Fruit fly (Drosophila melanogaster) whole organism, embryonic: ENCODE measurements around the gene Uck.
A peak's percentile ranks its signal among the peaks of the same experiment; 100 is the strongest.

ENCODE experiments used
- Ada2b ChIP-seq: fragments of 200-800 bp; sonication (Bioruptor generic); IDR thresholded peaks from 2 replicates; pipeline ENCODE4 v1.3.6; 2022; ENCODE audit warnings: missing biosample characterization, missing genetic modification characterization
- CG10321 ChIP-seq: fragments of 200-800 bp; sonication (Bioruptor generic); IDR thresholded peaks from 2 replicates; pipeline ENCODE4 v1.3.6; 2022; ENCODE audit warnings: missing biosample characterization, missing genetic modification characterization
- CG10979 ChIP-seq: fragments of 200-800 bp; sonication (Bioruptor generic); optimal IDR thresholded peaks from 2 replicates; lab custom pipeline; 2018; ENCODE audit warnings: missing biosample characterization, mild to moderate bottlenecking, missing genetic modification characterization, moderate library complexity
- CG13287 ChIP-seq: fragments of 200-800 bp; sonication (Bioruptor generic); IDR thresholded peaks from 2 replicates; pipeline ENCODE4 v1.3.6; 2022; ENCODE audit warnings: missing biosample characterization, missing genetic modification characterization; ENCODE audit not compliant: partially characterized antibody
- CG14667 ChIP-seq: fragments of 200-800 bp; sonication (Bioruptor generic); IDR thresholded peaks from 2 replicates; pipeline ENCODE4 v1.3.6; 2022; ENCODE audit warnings: missing biosample characterization, missing genetic modification characterization
- CG14710 ChIP-seq: fragments of 200-800 bp; sonication (Bioruptor generic); optimal IDR thresholded peaks from 3 replicates; lab custom pipeline; 2019; ENCODE audit warnings: missing biosample characterization, mild to moderate bottlenecking, missing genetic modification characterization, moderate library complexity
- CG2875 ChIP-seq: fragments of 200-800 bp; sonication (Bioruptor generic); optimal IDR thresholded peaks from 2 replicates; lab custom pipeline; 2017; ENCODE audit warnings: missing biosample characterization, mild to moderate bottlenecking, missing genetic modification characterization, missing genetic modification reagents
- CG30020 ChIP-seq: fragments of 200-800 bp; optimal IDR thresholded peaks from 2 replicates; lab custom pipeline; 2019; ENCODE audit warnings: missing biosample characterization, mild to moderate bottlenecking, missing genetic modification characterization, moderate library complexity
- CG3726 ChIP-seq: fragments of 200-800 bp; sonication (Bioruptor generic); IDR thresholded peaks from 3 replicates; pipeline ENCODE4, ENCODE4 v1.3.6; 2022; ENCODE audit warnings: missing biosample characterization, missing genetic modification characterization
- CG4282 ChIP-seq: fragments of 200-800 bp; sonication (Bioruptor generic); optimal IDR thresholded peaks from 2 replicates; lab custom pipeline; 2016; ENCODE audit warnings: missing biosample characterization, missing genetic modification characterization
- CG4404 ChIP-seq: fragments of 200-800 bp; sonication (Bioruptor generic); IDR thresholded peaks from 2 replicates; pipeline ENCODE4 v1.3.6; 2022; ENCODE audit warnings: missing biosample characterization, missing genetic modification characterization
- CG6272 ChIP-seq: fragments of 200-800 bp; sonication (Bioruptor generic); IDR thresholded peaks from 2 replicates; pipeline ENCODE4 v1.3.6; 2022; ENCODE audit warnings: missing biosample characterization, missing genetic modification characterization
- CG6791 ChIP-seq: fragments of 200-800 bp; sonication (Bioruptor generic); IDR thresholded peaks from 3 replicates; pipeline ENCODE4 v1.3.6; 2022; ENCODE audit warnings: missing biosample characterization, missing genetic modification characterization; ENCODE audit not compliant: partially characterized antibody
- CG6854 ChIP-seq: fragments of 200-800 bp; sonication (Bioruptor generic); optimal IDR thresholded peaks from 3 replicates; lab custom pipeline; 2017; ENCODE audit warnings: missing biosample characterization, mild to moderate bottlenecking, missing genetic modification characterization
- CG7786 ChIP-seq: fragments of 200-800 bp; sonication (Bioruptor generic); optimal IDR thresholded peaks from 2 replicates; lab custom pipeline; 2016; ENCODE audit warnings: missing biosample characterization, missing genetic modification characterization
- CG7839 ChIP-seq: fragments of 200-800 bp; sonication (Bioruptor generic); optimal IDR thresholded peaks from 3 replicates; lab custom pipeline; 2018; ENCODE audit warnings: missing biosample characterization, mild to moderate bottlenecking, missing genetic modification characterization, moderate library complexity
- CrebB ChIP-seq: fragments of 200-800 bp; sonication (Bioruptor generic); optimal IDR thresholded peaks from 3 replicates; lab custom pipeline; 2018; ENCODE audit warnings: missing biosample characterization, mild to moderate bottlenecking, missing genetic modification characterization
- H15 ChIP-seq: fragments of 200-800 bp; sonication (Bioruptor generic); IDR thresholded peaks from 3 replicates; pipeline ENCODE4 v1.3.6; 2022; ENCODE audit warnings: missing biosample characterization, missing genetic modification characterization
- Hr78 ChIP-seq, 2 experiments: fragments of 200-800 bp in 1 of 2; fragments of >200 bp in 1 of 2; sonication (Bioruptor generic) in 1 of 2; optimal IDR thresholded peaks; 2 replicates each; lab custom pipeline; 2017 to 2019; ENCODE audit warnings: missing biosample characterization in 2 of 2, missing genetic modification characterization in 2 of 2, mild to moderate bottlenecking in 1 of 2, moderate library complexity in 1 of 2
- MESR4 ChIP-seq: fragments of 200-800 bp; sonication (Bioruptor generic); optimal IDR thresholded peaks from 2 replicates; lab custom pipeline; 2018; ENCODE audit warnings: missing biosample characterization, mild to moderate bottlenecking, missing genetic modification characterization, moderate library complexity
- Meics ChIP-seq: fragments of 200-800 bp; sonication (Bioruptor generic); optimal IDR thresholded peaks from 2 replicates; lab custom pipeline; 2017; ENCODE audit warnings: missing biosample characterization, mild to moderate bottlenecking, missing genetic modification characterization
- Sry-β ChIP-seq: fragments of 200-800 bp; sonication (Bioruptor generic); optimal IDR thresholded peaks from 2 replicates; lab custom pipeline; 2018; ENCODE audit warnings: missing biosample characterization, mild to moderate bottlenecking, missing genetic modification characterization, moderate library complexity
- Xbp1 ChIP-seq: fragments of 200-800 bp; sonication (Bioruptor generic); optimal IDR thresholded peaks from 3 replicates; lab custom pipeline; 2016; ENCODE audit warnings: missing biosample characterization, mild to moderate bottlenecking, missing genetic modification characterization
- amos ChIP-seq: fragments of 200-800 bp; sonication (Bioruptor generic); IDR thresholded peaks from 2 replicates; pipeline ENCODE4 v1.3.6; 2022; ENCODE audit warnings: missing biosample characterization, missing genetic modification characterization; ENCODE audit not compliant: partially characterized antibody
- bbx ChIP-seq: fragments of 200-800 bp; sonication (Bioruptor generic); IDR thresholded peaks from 2 replicates; pipeline ENCODE4 v1.3.6; 2022; ENCODE audit warnings: missing biosample characterization, missing genetic modification characterization; ENCODE audit not compliant: partially characterized antibody
- bsh ChIP-seq, 2 experiments: fragments of 200-800 bp; sonication (Bioruptor generic); optimal IDR thresholded peaks; 2 replicates each; lab custom pipeline; 2017 to 2018; ENCODE audit warnings: mild to moderate bottlenecking in 2 of 2, missing biosample characterization in 2 of 2, missing genetic modification characterization in 2 of 2, moderate library complexity in 1 of 2
- cg ChIP-seq: fragments of 200-800 bp; sonication (Bioruptor generic); optimal IDR thresholded peaks from 3 replicates; lab custom pipeline; 2019; ENCODE audit warnings: missing biosample characterization, mild to moderate bottlenecking, missing genetic modification characterization, moderate library complexity
- chinmo ChIP-seq: fragments of 200-800 bp; sonication (Bioruptor generic); IDR thresholded peaks from 4 replicates; pipeline ENCODE4 v1.3.6; 2022; ENCODE audit warnings: missing biosample characterization, missing genetic modification characterization; ENCODE audit not compliant: partially characterized antibody
- crp ChIP-seq, 2 experiments: fragments of 200-800 bp; sonication (Bioruptor generic); optimal IDR thresholded peaks; 2 replicates in 1 of 2; 3 replicates in 1 of 2; lab custom pipeline; 2017; ENCODE audit warnings: missing biosample characterization in 2 of 2, missing genetic modification characterization in 2 of 2, mild to moderate bottlenecking in 1 of 2, moderate library complexity in 1 of 2
- dm ChIP-seq: fragments of 200-800 bp; sonication (Bioruptor generic); optimal IDR thresholded peaks from 3 replicates; lab custom pipeline; 2016; ENCODE audit warnings: missing biosample characterization, missing genetic modification characterization
- hbn ChIP-seq: fragments of 200-800 bp; sonication (Bioruptor generic); IDR thresholded peaks from 2 replicates; pipeline ENCODE4 v1.3.6; 2022; ENCODE audit warnings: missing biosample characterization, missing genetic modification characterization; ENCODE audit not compliant: partially characterized antibody
- ken ChIP-seq: fragments of 200-800 bp; sonication (Bioruptor generic); IDR thresholded peaks from 3 replicates; pipeline ENCODE4 v1.3.6; 2022; ENCODE audit warnings: missing biosample characterization, missing genetic modification characterization
- lov ChIP-seq, 2 experiments: fragments of 200-800 bp in 1 of 2; fragments of >200 bp in 1 of 2; sonication (Bioruptor generic) in 1 of 2; IDR thresholded peaks in 1 of 2; optimal IDR thresholded peaks in 1 of 2; 2 replicates in 1 of 2; 3 replicates in 1 of 2; pipeline versions ENCODE4 v1.3.6 to Lab custom; 2017 to 2022; ENCODE audit warnings: missing biosample characterization in 1 of 2, missing genetic modification characterization in 1 of 2
- maf-S ChIP-seq: fragments of 200-800 bp; sonication (Bioruptor generic); optimal IDR thresholded peaks from 2 replicates; lab custom pipeline; 2016; ENCODE audit warnings: missing biosample characterization, missing genetic modification characterization
- nmo ChIP-seq: fragments of 200-800 bp; sonication (Bioruptor generic); optimal IDR thresholded peaks from 2 replicates; lab custom pipeline; 2018; ENCODE audit warnings: missing biosample characterization, mild to moderate bottlenecking, missing genetic modification characterization, moderate library complexity
- nom ChIP-seq: fragments of 200-800 bp; sonication (Bioruptor generic); optimal IDR thresholded peaks from 2 replicates; lab custom pipeline; 2017; ENCODE audit warnings: missing biosample characterization, missing genetic modification characterization, mild to moderate bottlenecking, moderate library complexity, missing genetic modification reagents
- pb ChIP-seq: fragments of 200-800 bp; sonication (Bioruptor generic); optimal IDR thresholded peaks from 3 replicates; lab custom pipeline; 2016; ENCODE audit warnings: missing biosample characterization, missing genetic modification characterization
- slbo ChIP-seq: fragments of 200-800 bp; sonication (Bioruptor generic); IDR thresholded peaks from 2 replicates; pipeline ENCODE4 v1.3.6; 2022; ENCODE audit warnings: missing biosample characterization, missing genetic modification characterization
- sob ChIP-seq: fragments of 200-800 bp; sonication (Bioruptor generic); IDR thresholded peaks from 2 replicates; pipeline ENCODE4 v1.3.6; 2022; ENCODE audit warnings: missing biosample characterization, missing genetic modification characterization
- tap ChIP-seq: fragments of 200-800 bp; optimal IDR thresholded peaks from 3 replicates; lab custom pipeline; 2019; ENCODE audit warnings: missing biosample characterization, mild to moderate bottlenecking, missing genetic modification characterization, moderate library complexity
- unc-4 ChIP-seq: fragments of 200-800 bp; sonication (Bioruptor generic); IDR thresholded peaks from 2 replicates; pipeline ENCODE4 v1.3.6; 2022; ENCODE audit warnings: missing biosample characterization, missing genetic modification characterization; ENCODE audit not compliant: partially characterized antibody
- vvl ChIP-seq: fragments of 200-800 bp; sonication (Bioruptor generic); IDR thresholded peaks from 2 replicates; pipeline ENCODE4 v1.3.6; 2022; ENCODE audit warnings: missing biosample characterization, missing genetic modification characterization

Gene Uck

DNA sequence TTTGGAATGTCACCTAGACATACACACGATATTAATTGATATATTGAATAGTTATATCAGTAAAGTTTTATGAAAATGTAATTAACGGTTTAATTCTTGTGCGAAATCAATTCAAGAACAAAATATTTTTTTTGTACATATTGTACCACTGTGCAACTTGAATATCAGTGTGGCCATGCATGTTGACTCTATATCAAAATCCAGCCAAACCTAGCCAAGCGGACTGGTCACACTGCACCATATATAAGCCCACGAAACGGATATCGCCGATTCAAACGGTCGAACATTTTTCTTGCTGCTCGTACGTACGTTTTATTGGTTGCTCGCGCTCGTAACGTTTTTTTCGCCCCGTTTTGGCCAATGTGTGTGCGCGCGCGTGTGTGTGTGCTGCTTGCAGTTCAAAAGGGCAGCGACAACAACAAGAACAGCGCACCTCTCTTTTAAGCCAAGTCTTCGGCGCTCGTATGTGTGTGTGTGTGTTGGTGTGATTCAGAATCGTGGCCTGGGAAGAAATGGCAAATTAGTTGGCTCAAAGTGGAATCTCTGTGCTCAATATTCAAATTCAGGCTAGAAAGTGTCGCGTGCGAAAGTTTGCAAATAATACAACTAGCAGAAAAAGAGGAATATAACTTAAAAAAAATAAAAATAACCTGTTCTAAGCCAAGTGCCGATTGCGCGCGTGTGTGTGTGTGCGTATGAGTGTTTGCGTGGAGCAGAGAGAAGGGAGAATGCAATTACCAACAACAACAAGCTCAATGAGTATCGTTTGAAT lies 5.0 kb downstream of the Uck start, which contains the start of gene crb (continued):
- TF ChIP-seq dm (GFP tag; lab: Kevin White, UChicago) (no peak), slbo (GFP tag; lab: Robert Waterston, UW) (peak; percentile 64), Ada2b (GFP tag; lab: Robert Waterston, UW) (peak; percentile 42; the same call in 1 of the 2 replicates), CG14710 (peak; percentile 35), CG3726 (no peak), Meics (peak; percentile 64), CG10321 (0 out of 2 replicates have a peak, but pooled peaks have one; percentile 25), amos (peak; percentile 63), CG13287 (GFP tag; lab: Robert Waterston, UW) (peak; percentile 63), Hr78 (GFP tag; optimal IDR thresholded peaks at IDR 0.05; lab: Kevin White, UChicago) (peak in 1 of 2 experiments; percentile 98), Xbp1 (GFP tag; lab: Kevin White, UChicago) (peak; percentile 49), CG14667 (GFP tag; lab: Robert Waterston, UW) (no peak), CG7786 (no peak), sob (GFP tag; lab: Robert Waterston, UW) (peak; percentile 67), CG4404 (no peak), CG2875 (GFP tag; lab: Kevin White, UChicago) (peak; percentile 13), ken (GFP tag; lab: Robert Waterston, UW) (peak; percentile 7; the same call in 1 of the 3 replicates), bbx (GFP tag; lab: Robert Waterston, UW) (peak; percentile 77), chinmo (GFP tag; lab: Robert Waterston, UW) (peak; percentile 85), CG6854 (GFP tag; lab: Kevin White, UChicago) (peak; percentile 11), cg (GFP tag; lab: Kevin White, UChicago) (peak; percentile 85), CG7839 (tag; lab: Kevin White, UChicago) (peak; percentile 55), crp (GFP tag; optimal IDR thresholded peaks at IDR 0.05; lab: Kevin White, UChicago) (peak in 1 of 2 experiments; percentile 16), nmo (GFP tag; lab: Kevin White, UChicago) (peak; percentile 58), CG6272 (GFP tag; lab: Robert Waterston, UW) (0 out of 2 replicates have a peak, but pooled peaks have one; percentile 22), pb (GFP tag; lab: Kevin White, UChicago) (peak; percentile 44), H15 (GFP tag; lab: Robert Waterston, UW) (0 out of 3 replicates have a peak, but pooled peaks have one; percentile 35), MESR4 (GFP tag; lab: Kevin White, UChicago) (peak; percentile 59), hbn (GFP tag; lab: Robert Waterston, UW) (peak; percentile 37), CG30020 (tag; lab: Kevin White, UChicago) (peak; percentile 13), vvl (GFP tag; lab: Robert Waterston, UW) (peak; percentile 69), nom (peak; percentile 31), tap (no peak), bsh (GFP tag; optimal IDR thresholded peaks at IDR 0.05; lab: Kevin White, UChicago) (peak in 1 of 2 experiments; percentile 32), CG4282 (peak; percentile 94), CrebB (tag; lab: Kevin White, UChicago) (peak; percentile 67), CG10979 (tag; lab: Kevin White, UChicago) (peak; percentile 25), Sry-β (GFP tag; lab: Kevin White, UChicago) (no peak), CG6791 (peak; percentile 80), lov (optimal IDR thresholded peaks at IDR 0.05; lab: Kevin White, UChicago) (no peak), lov (GFP tag; IDR thresholded peaks at IDR 0.05; lab: Robert Waterston, UW) (0 out of 3 replicates have a peak, but pooled peaks have one; percentile 33), maf-S (GFP tag; lab: Kevin White, UChicago) (peak; percentile 60), unc-4 (GFP tag; lab: Robert Waterston, UW) (no peak)
